Worm (Caenorhabditis elegans): ENCODE results near the gene F15H10.5.

DNA sequence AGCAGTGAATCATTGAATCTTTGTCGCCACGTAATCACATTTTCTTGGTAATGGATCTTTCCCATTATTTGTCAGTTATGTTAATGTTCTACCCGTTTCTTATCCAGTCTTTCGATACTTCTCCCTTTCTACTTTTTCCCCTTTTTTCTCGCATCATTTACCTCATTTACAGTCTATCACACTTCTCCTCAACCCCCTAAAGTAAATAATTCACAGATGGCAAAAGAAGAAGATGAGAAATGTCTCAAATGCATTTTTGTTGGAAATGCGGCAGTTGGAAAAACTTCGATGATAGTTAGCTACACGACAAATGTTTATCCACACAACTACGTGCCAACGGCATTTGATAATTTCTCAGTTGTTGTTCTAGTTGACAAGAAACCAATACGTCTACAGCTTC, 43.2 kb upstream of the F15H10.5 start, which contains the start of gene chw-1:
- TF ChIP-seq unc-62 (GFP tag; optimal IDR thresholded peaks at IDR 0.05) (no peak), tbp1 (GFP tag; optimal IDR thresholded peaks at IDR 0.05) (no peak)
